Fruit fly (Drosophila melanogaster): Measurements from ENCODE around the gene CG33939.

CG33939 gene

dm6 chrX:19171926-19172325 lies 2.8 kb downstream of the CG33939 start:
- TF ChIP-seq gl (tag; optimal IDR thresholded peaks at IDR 0.05) (no peak), Snoo (tag; optimal IDR thresholded peaks at IDR 0.05) (no peak), EcR (GFP tag; optimal IDR thresholded peaks at IDR 0.05) (peak; percentile 5), Ets98B (GFP tag; IDR thresholded peaks at IDR 0.05) (no peak), CG12605 (GFP tag; IDR thresholded peaks at IDR 0.05) (no peak)

- TF ChIP-seq CG13204 (GFP tag; optimal IDR thresholded peaks at IDR 0.05) (no peak), Pif1A (GFP tag; optimal IDR thresholded peaks at IDR 0.05) (no peak), CG17806 (tag; optimal IDR thresholded peaks at IDR 0.05) (no peak), Snoo (tag; optimal IDR thresholded peaks at IDR 0.05) (no peak), CG10348 (GFP tag; IDR thresholded peaks at IDR 0.05) (no peak), Ets98B (GFP tag; IDR thresholded peaks at IDR 0.05) (no peak), EcR (GFP tag; optimal IDR thresholded peaks at IDR 0.05) (no peak)
Observed at dm6 chrX:19170791-19171190, 3.9 kb downstream of the CG33939 start, which contains the start of gene Inx5. Gene Inx5 (minus strand): TSS chrX:19170883.

DNA sequence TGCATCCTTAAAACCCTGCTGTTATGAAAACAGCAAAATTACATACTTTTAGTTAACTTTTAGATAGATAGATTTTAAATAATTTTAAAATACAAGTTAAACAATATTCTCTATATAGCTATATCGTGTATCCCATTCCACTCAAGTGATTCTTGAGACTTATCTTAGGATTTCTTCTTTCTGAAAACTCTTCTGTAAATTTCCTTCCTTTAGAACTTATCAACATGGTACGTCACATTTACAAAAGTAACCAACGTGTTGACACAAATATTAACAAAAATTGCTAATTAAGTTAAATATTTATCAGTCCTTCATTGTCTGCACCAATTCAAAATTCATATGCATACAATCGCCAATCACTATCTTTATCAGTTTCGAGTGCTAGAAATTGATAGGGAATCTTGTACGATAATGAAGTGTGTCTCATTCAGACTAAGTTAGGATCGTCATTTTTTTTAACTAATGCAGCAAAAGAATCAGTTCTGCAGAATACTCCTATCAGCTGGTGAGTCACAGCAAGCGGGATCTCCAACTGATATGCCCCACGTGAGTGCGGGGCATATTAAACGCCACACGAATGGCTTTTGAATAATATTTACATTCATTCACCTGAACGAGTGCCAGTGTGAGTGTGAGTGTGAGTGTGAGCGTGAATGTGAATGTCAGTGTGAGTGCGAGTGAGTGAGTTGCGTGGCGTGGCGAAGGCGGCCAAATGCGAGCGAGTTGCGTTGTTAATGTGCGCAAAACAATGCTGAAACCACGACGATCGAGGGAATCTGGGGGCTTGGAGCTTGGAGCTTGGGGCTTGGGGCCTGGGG lies 6.9 kb downstream of the CG33939 start:
- TF ChIP-seq CG13204 (GFP tag; optimal IDR thresholded peaks at IDR 0.05) (peak; percentile 35), D1 (tag; optimal IDR thresholded peaks at IDR 0.05) (no peak), EcR (GFP tag; optimal IDR thresholded peaks at IDR 0.05) (peak; percentile 46), fd96Ca (GFP tag; IDR thresholded peaks at IDR 0.05) (0 out of 3 replicates have a peak, but pooled peaks have one; percentile 6)

dm6 chrX:19167032-19167568 lies 7.6 kb downstream of the CG33939 start, which contains the start of gene RhoGAP18B:
Gene RhoGAP18B (minus strand): TSS chrX:19167082.
- TF ChIP-seq CG4496 (GFP tag; IDR thresholded peaks at IDR 0.05) (no peak), CG34367 (tag; optimal IDR thresholded peaks at IDR 0.05) (no peak), Snoo (tag; optimal IDR thresholded peaks at IDR 0.05) (no peak), CG17806 (tag; optimal IDR thresholded peaks at IDR 0.05) (no peak), CG12605 (GFP tag; IDR thresholded peaks at IDR 0.05) (no peak), CG15710 (tag; optimal IDR thresholded peaks at IDR 0.05) (no peak), rn (GFP tag; IDR thresholded peaks at IDR 0.05) (no peak), EcR (GFP tag; optimal IDR thresholded peaks at IDR 0.05) (no peak), gl (tag; optimal IDR thresholded peaks at IDR 0.05) (no peak), fd96Ca (GFP tag; IDR thresholded peaks at IDR 0.05) (no peak), Pif1B (GFP tag; optimal IDR thresholded peaks at IDR 0.05) (no peak), Pif1A (GFP tag; optimal IDR thresholded peaks at IDR 0.05) (no peak), CG9948 (tag; optimal IDR thresholded peaks at IDR 0.05) (no peak), CG32121 (GFP tag; IDR thresholded peaks at IDR 0.05) (no peak), CG10348 (GFP tag; IDR thresholded peaks at IDR 0.05) (no peak), CG14655 (GFP tag; optimal IDR thresholded peaks at IDR 0.05) (no peak)

DNA sequence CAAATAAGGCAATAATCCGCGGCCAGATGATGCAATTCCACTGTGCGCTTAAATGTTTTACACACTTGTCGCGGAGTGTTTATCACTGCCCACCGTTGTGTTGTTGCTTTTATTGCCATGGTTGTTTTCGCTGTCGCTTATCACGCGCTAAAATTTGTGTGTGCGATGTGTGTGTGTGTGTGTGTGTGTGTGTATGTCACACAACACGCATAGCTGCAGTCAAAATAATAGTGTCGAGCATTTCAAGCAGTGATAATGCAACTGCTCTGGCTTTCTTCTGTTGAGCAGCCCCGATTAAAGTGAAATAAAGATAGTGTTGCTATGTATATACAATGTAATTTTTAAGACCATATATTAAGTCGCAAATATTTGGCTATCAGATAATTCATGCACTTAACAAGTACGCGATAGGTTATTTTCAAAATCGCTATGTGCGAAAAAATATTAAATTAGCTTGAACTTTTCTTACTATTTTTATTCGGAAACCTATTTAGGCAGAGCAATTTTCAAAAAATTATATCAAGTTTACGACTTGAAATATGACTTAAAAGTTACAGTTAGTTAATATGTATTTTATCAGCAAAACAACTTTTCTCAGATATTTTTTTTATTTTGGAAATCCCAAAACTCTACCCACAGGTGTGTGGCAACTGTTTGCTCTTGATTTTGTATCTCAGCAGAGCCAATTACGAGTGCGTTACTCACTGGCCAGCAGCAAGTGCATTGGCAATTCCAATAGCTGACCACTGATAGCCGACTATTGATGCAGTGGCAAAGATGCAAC lies 8.4 kb downstream of the CG33939 start:
- TF ChIP-seq rn (GFP tag; IDR thresholded peaks at IDR 0.05) = no peak
- TF ChIP-seq CG14655 (GFP tag; optimal IDR thresholded peaks at IDR 0.05) = peak; percentile 52
- TF ChIP-seq D1 (tag; optimal IDR thresholded peaks at IDR 0.05) = no peak
- peak; percentile 54 for TF ChIP-seq CG8159 (tag; optimal IDR thresholded peaks at IDR 0.05)
- no peak for TF ChIP-seq Ets98B (GFP tag; IDR thresholded peaks at IDR 0.05)
- no peak for TF ChIP-seq CG4496 (GFP tag; IDR thresholded peaks at IDR 0.05)
- TF ChIP-seq Pif1A (GFP tag; optimal IDR thresholded peaks at IDR 0.05) = no peak
- no peak for TF ChIP-seq CG34367 (tag; optimal IDR thresholded peaks at IDR 0.05)
- no peak for TF ChIP-seq CG10348 (GFP tag; IDR thresholded peaks at IDR 0.05)
- TF ChIP-seq Pif1B (GFP tag; optimal IDR thresholded peaks at IDR 0.05) = no peak
- TF ChIP-seq CG13204 (GFP tag; optimal IDR thresholded peaks at IDR 0.05) = no peak
- TF ChIP-seq CG15710 (tag; optimal IDR thresholded peaks at IDR 0.05) = peak; percentile 39
- no peak for TF ChIP-seq CG17806 (tag; optimal IDR thresholded peaks at IDR 0.05)
- TF ChIP-seq CG8301 (tag; optimal IDR thresholded peaks at IDR 0.05) = no peak
- no peak for TF ChIP-seq EcR (GFP tag; optimal IDR thresholded peaks at IDR 0.05)
- no peak for TF ChIP-seq gl (tag; optimal IDR thresholded peaks at IDR 0.05)
- no peak for TF ChIP-seq CG9948 (tag; optimal IDR thresholded peaks at IDR 0.05)
- 0 out of 3 replicates have a peak, but pooled peaks have one; percentile 37 for TF ChIP-seq fd96Ca (GFP tag; IDR thresholded peaks at IDR 0.05)
- peak; percentile 40; the same call in 1 of the 2 replicates for TF ChIP-seq CG32121 (GFP tag; IDR thresholded peaks at IDR 0.05)
- TF ChIP-seq CG12605 (GFP tag; IDR thresholded peaks at IDR 0.05) = no peak
- TF ChIP-seq Snoo (tag; optimal IDR thresholded peaks at IDR 0.05) = peak; percentile 45
